Fruit fly (Drosophila melanogaster) whole organism, pupa: ENCODE measurements around the gene CG42481.

ENCODE experiments used
- CG10348 ChIP-seq: fragments of 200-800 bp; sonication (Bioruptor generic); IDR thresholded peaks from 2 replicates; pipeline ENCODE4 v1.3.6; 2022; ENCODE audit warnings: missing biosample characterization, missing genetic modification characterization
- CG12605 ChIP-seq: fragments of 200-800 bp; sonication (Bioruptor generic); IDR thresholded peaks from 2 replicates; pipeline ENCODE4 v1.3.6; 2022; ENCODE audit warnings: missing biosample characterization, missing genetic modification characterization
- CG14655 ChIP-seq: fragments of 200-800 bp; sonication (Bioruptor generic); optimal IDR thresholded peaks from 3 replicates; lab custom pipeline; 2017; ENCODE audit warnings: mild to moderate bottlenecking, missing biosample characterization, missing genetic modification reagents, missing genetic modification characterization
- CG15710 ChIP-seq: fragments of 200-800 bp; sonication (Bioruptor generic); optimal IDR thresholded peaks from 2 replicates; lab custom pipeline; 2018; ENCODE audit warnings: missing biosample characterization, mild to moderate bottlenecking, missing genetic modification characterization, moderate library complexity
- CG17806 ChIP-seq: fragments of 200-800 bp; sonication (Bioruptor generic); optimal IDR thresholded peaks from 2 replicates; lab custom pipeline; 2018; ENCODE audit warnings: missing biosample characterization, mild to moderate bottlenecking, missing genetic modification characterization, moderate library complexity
- CG32121 ChIP-seq: fragments of 200-800 bp; sonication (Bioruptor generic); IDR thresholded peaks from 2 replicates; pipeline ENCODE4 v1.3.6; 2022; ENCODE audit warnings: missing biosample characterization, missing genetic modification characterization
- CG34367 ChIP-seq: fragments of 200-800 bp; sonication (Bioruptor generic); optimal IDR thresholded peaks from 2 replicates; lab custom pipeline; 2018; ENCODE audit warnings: missing biosample characterization, mild to moderate bottlenecking, missing genetic modification characterization
- CG8159 ChIP-seq: fragments of 200-800 bp; sonication (Bioruptor generic); optimal IDR thresholded peaks from 3 replicates; lab custom pipeline; 2018; ENCODE audit warnings: missing biosample characterization, mild to moderate bottlenecking, missing genetic modification characterization, moderate library complexity
- CG8301 ChIP-seq: fragments of 200-800 bp; sonication (Bioruptor generic); optimal IDR thresholded peaks from 2 replicates; lab custom pipeline; 2018; ENCODE audit warnings: missing biosample characterization, mild to moderate bottlenecking, missing genetic modification characterization
- D1 ChIP-seq: fragments of 200-800 bp; sonication (Bioruptor generic); optimal IDR thresholded peaks from 2 replicates; lab custom pipeline; 2018; ENCODE audit warnings: missing biosample characterization, mild to moderate bottlenecking, missing genetic modification characterization, moderate library complexity
- EcR ChIP-seq: fragments of 200-800 bp; sonication (Bioruptor generic); optimal IDR thresholded peaks from 3 replicates; lab custom pipeline; 2019; ENCODE audit warnings: missing biosample characterization, missing genetic modification characterization, mild to moderate bottlenecking, moderate library complexity, missing genetic modification reagents
- Ets98B ChIP-seq: fragments of 200-800 bp; sonication (Bioruptor generic); IDR thresholded peaks from 2 replicates; pipeline ENCODE4 v1.3.6; 2022; ENCODE audit warnings: missing biosample characterization, missing genetic modification characterization
- Pif1A ChIP-seq: fragments of 200-800 bp; sonication (Bioruptor generic); optimal IDR thresholded peaks from 3 replicates; lab custom pipeline; 2016; ENCODE audit warnings: missing biosample characterization, missing genetic modification characterization
- gl ChIP-seq: fragments of 200-800 bp; sonication (Bioruptor generic); optimal IDR thresholded peaks from 2 replicates; lab custom pipeline; 2018; ENCODE audit warnings: missing biosample characterization, mild to moderate bottlenecking, missing genetic modification characterization

DNA sequence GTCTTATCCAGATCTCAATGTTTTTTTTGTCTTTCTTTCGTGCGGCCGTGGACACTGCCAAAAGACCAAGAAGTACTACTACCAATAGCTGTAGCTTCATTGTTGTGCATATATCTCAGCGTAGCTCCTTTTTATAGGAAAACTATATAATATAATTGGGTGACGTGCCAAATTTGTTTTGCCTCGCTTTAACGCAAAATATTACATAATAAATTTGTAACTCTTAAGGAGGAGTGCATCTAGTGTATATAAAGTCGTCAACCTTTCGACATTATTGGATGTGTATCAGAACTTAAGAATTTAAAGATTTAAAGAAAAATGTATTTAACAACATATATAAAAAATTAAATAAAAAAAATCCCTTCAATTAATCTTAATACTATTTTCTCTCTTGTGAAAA lies 1.2 kb upstream of the CG42481 start, which contains the start of gene CG43147:
- TF ChIP-seq Ets98B (no peak), CG32121 (GFP tag; lab: Robert Waterston, UW) (no peak), CG34367 (tag; lab: Kevin White, UChicago) (no peak), EcR (GFP tag; lab: Kevin White, UChicago) (no peak), D1 (tag; lab: Kevin White, UChicago) (no peak), Pif1A (GFP tag; lab: Kevin White, UChicago) (no peak), CG17806 (tag; lab: Kevin White, UChicago) (no peak), CG10348 (GFP tag; lab: Robert Waterston, UW) (no peak), gl (tag; lab: Kevin White, UChicago) (no peak), CG12605 (GFP tag; lab: Robert Waterston, UW) (no peak), CG8301 (tag; lab: Kevin White, UChicago) (no peak), CG8159 (tag; lab: Kevin White, UChicago) (no peak), CG15710 (tag; lab: Kevin White, UChicago) (no peak), CG14655 (GFP tag; lab: Kevin White, UChicago) (no peak)
